Worm (Caenorhabditis elegans): ENCODE data around the gene ife-5.

DNA sequence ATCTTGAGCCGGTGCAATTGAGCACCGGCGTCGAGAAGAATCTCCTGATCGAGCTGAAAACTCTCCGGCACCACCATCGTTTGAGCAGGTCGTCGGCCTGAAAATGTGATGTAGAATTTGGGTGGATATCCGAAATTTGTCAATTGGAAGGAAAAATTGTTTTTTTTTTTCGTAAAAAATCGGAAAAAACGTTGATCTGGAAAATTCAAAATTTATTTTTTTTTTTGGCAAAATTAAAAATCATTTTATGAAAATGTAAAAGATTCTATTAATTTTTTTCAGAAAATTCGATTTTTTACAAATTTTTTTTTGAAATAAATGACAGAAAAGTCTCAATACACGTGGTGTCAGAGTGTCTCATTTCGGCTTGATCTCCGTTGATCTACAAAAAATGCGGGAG is 14.3 kb upstream of the ife-5 start, which contains the start of gene tric-1B.1:
- TF ChIP-seq pes-1 (GFP tag; IDR thresholded peaks at IDR 0.05), result no peak
- no peak for TF ChIP-seq ama-1 (optimal IDR thresholded peaks at IDR 0.05)
- no peak for TF ChIP-seq ceh-36 (tag; optimal IDR thresholded peaks at IDR 0.05)
- TF ChIP-seq ceh-13 (GFP tag; optimal IDR thresholded peaks at IDR 0.05), result no peak
- TF ChIP-seq hnd-1 (tag; optimal IDR thresholded peaks at IDR 0.05), result no peak
- no peak for TF ChIP-seq ets-7 (tag; optimal IDR thresholded peaks at IDR 0.05)
- TF ChIP-seq flt-1 (GFP tag; IDR thresholded peaks at IDR 0.05), result no peak

All from whole organism, early embryonic.